Fruit fly (Drosophila melanogaster) whole organism, embryonic: ENCODE results near the gene ATPsynD.

Source experiments
- Antp ChIP-seq: fragments of 200-800 bp; sonication (Bioruptor generic); optimal IDR thresholded peaks from 3 replicates; lab custom pipeline; 2016; ENCODE audit warnings: missing biosample characterization, missing genetic modification characterization
- B-H1 ChIP-seq: fragments of 200-800 bp; sonication (Bioruptor generic); IDR thresholded peaks from 3 replicates; pipeline ENCODE4 v1.3.6; 2022; ENCODE audit warnings: missing biosample characterization, missing genetic modification characterization
- Bdp1 ChIP-seq: fragments of 200-800 bp; sonication (Bioruptor generic); optimal IDR thresholded peaks from 3 replicates; lab custom pipeline; 2016; ENCODE audit warnings: missing biosample characterization, missing genetic modification characterization
- CG10267 ChIP-seq: fragments of 200-800 bp; sonication (Bioruptor generic); optimal IDR thresholded peaks from 2 replicates; lab custom pipeline; 2018; ENCODE audit warnings: missing biosample characterization, mild to moderate bottlenecking, missing genetic modification characterization, moderate library complexity
- CG10543 ChIP-seq: fragments of 200-800 bp; sonication (Bioruptor generic); optimal IDR thresholded peaks from 3 replicates; lab custom pipeline; 2017; ENCODE audit warnings: missing biosample characterization, mild to moderate bottlenecking, missing genetic modification characterization, moderate library complexity
- CG11398 ChIP-seq: fragments of 200-800 bp; sonication (Bioruptor generic); optimal IDR thresholded peaks from 2 replicates; lab custom pipeline; 2016; ENCODE audit warnings: missing biosample characterization, missing genetic modification characterization
- CG11504 ChIP-seq: fragments of 200-800 bp; sonication (Bioruptor generic); optimal IDR thresholded peaks from 3 replicates; lab custom pipeline; 2019; ENCODE audit warnings: missing biosample characterization, mild to moderate bottlenecking, missing genetic modification characterization, moderate library complexity
- CG12299 ChIP-seq: fragments of 200-800 bp; sonication (Bioruptor generic); optimal IDR thresholded peaks from 2 replicates; lab custom pipeline; 2018; ENCODE audit warnings: missing biosample characterization, mild to moderate bottlenecking, missing genetic modification characterization
- CG1233 ChIP-seq: fragments of 200-800 bp; sonication (Bioruptor generic); optimal IDR thresholded peaks from 4 replicates; lab custom pipeline; 2018; ENCODE audit warnings: missing biosample characterization, mild to moderate bottlenecking, missing genetic modification characterization
- CG13624 ChIP-seq: fragments of 200-800 bp; sonication (Bioruptor generic); optimal IDR thresholded peaks from 2 replicates; lab custom pipeline; 2016; ENCODE audit warnings: missing biosample characterization, missing genetic modification characterization
- CG14050 ChIP-seq: fragments of 200-800 bp; sonication (Bioruptor generic); IDR thresholded peaks from 3 replicates; pipeline ENCODE4 v1.3.6; 2022; ENCODE audit warnings: missing biosample characterization, missing genetic modification characterization
- CG14441 ChIP-seq: fragments of 200-800 bp; sonication (Bioruptor generic); IDR thresholded peaks from 2 replicates; pipeline ENCODE4 v1.3.6; 2022; ENCODE audit warnings: missing biosample characterization, missing genetic modification characterization
- CG15696 ChIP-seq: fragments of 200-800 bp; sonication (Bioruptor generic); optimal IDR thresholded peaks from 2 replicates; lab custom pipeline; 2019; ENCODE audit warnings: missing biosample characterization, mild to moderate bottlenecking, missing genetic modification characterization, moderate library complexity
- CG18476 ChIP-seq: fragments of 200-800 bp; sonication (Bioruptor generic); optimal IDR thresholded peaks from 2 replicates; lab custom pipeline; 2016; ENCODE audit warnings: missing biosample characterization, mild to moderate bottlenecking, missing genetic modification characterization
- CG18599 ChIP-seq: fragments of 200-800 bp; sonication (Bioruptor generic); optimal IDR thresholded peaks from 3 replicates; lab custom pipeline; 2017; ENCODE audit warnings: missing biosample characterization, missing genetic modification characterization, mild to moderate bottlenecking, moderate library complexity, missing genetic modification reagents
- CG2129 ChIP-seq: fragments of 200-800 bp; sonication (Bioruptor generic); IDR thresholded peaks from 2 replicates; pipeline ENCODE4 v1.3.6; 2022; ENCODE audit warnings: missing biosample characterization, missing genetic modification characterization; ENCODE audit not compliant: partially characterized antibody
- CG2202 ChIP-seq: fragments of 200-800 bp; sonication (Bioruptor generic); optimal IDR thresholded peaks from 2 replicates; lab custom pipeline; 2018; ENCODE audit warnings: missing biosample characterization, mild to moderate bottlenecking, missing genetic modification characterization
- CG31388 ChIP-seq: fragments of 200-800 bp; sonication (Bioruptor generic); optimal IDR thresholded peaks from 2 replicates; lab custom pipeline; 2016; ENCODE audit warnings: missing biosample characterization, missing genetic modification characterization
- CG3726 ChIP-seq: fragments of 200-800 bp; sonication (Bioruptor generic); IDR thresholded peaks from 3 replicates; pipeline ENCODE4, ENCODE4 v1.3.6; 2022; ENCODE audit warnings: missing biosample characterization, missing genetic modification characterization
- CG3995 ChIP-seq: fragments of 200-800 bp; sonication (Bioruptor generic); optimal IDR thresholded peaks from 3 replicates; lab custom pipeline; 2016; ENCODE audit warnings: missing biosample characterization, missing genetic modification characterization
- CG4328 ChIP-seq: fragments of 200-800 bp; sonication (Bioruptor generic); optimal IDR thresholded peaks from 3 replicates; lab custom pipeline; 2017; ENCODE audit warnings: missing biosample characterization, missing genetic modification reagents, missing genetic modification characterization
- CG43689 ChIP-seq: fragments of 200-800 bp; sonication (Bioruptor generic); IDR thresholded peaks from 2 replicates; pipeline ENCODE4 v1.3.6; 2022; ENCODE audit warnings: missing biosample characterization, missing genetic modification characterization
- CG4404 ChIP-seq: fragments of 200-800 bp; sonication (Bioruptor generic); IDR thresholded peaks from 2 replicates; pipeline ENCODE4 v1.3.6; 2022; ENCODE audit warnings: missing biosample characterization, missing genetic modification characterization
- CG7987 ChIP-seq: fragments of 200-800 bp; sonication (Bioruptor generic); optimal IDR thresholded peaks from 2 replicates; lab custom pipeline; 2018; ENCODE audit warnings: missing biosample characterization, mild to moderate bottlenecking, missing genetic modification characterization, moderate library complexity
- CG8281 ChIP-seq: fragments of 200-800 bp; sonication (Bioruptor generic); optimal IDR thresholded peaks from 2 replicates; lab custom pipeline; 2018; ENCODE audit warnings: missing biosample characterization, mild to moderate bottlenecking, missing genetic modification characterization, moderate library complexity
- CG8944 ChIP-seq: fragments of 200-800 bp; sonication (Bioruptor generic); optimal IDR thresholded peaks from 3 replicates; lab custom pipeline; 2016; ENCODE audit warnings: missing biosample characterization, missing genetic modification characterization
- CG9817 ChIP-seq: fragments of 200-800 bp; sonication (Bioruptor generic); optimal IDR thresholded peaks from 2 replicates; lab custom pipeline; 2018; ENCODE audit warnings: missing biosample characterization, mild to moderate bottlenecking, missing genetic modification characterization, moderate library complexity
- CkIIα-i1 ChIP-seq: fragments of 200-800 bp; sonication (Bioruptor generic); IDR thresholded peaks from 2 replicates; pipeline ENCODE4 v1.3.6; 2022; ENCODE audit warnings: missing biosample characterization, missing genetic modification characterization
- CoRest ChIP-seq: fragments of 200-800 bp; sonication (Bioruptor generic); optimal IDR thresholded peaks from 3 replicates; lab custom pipeline; 2018; ENCODE audit warnings: missing biosample characterization, mild to moderate bottlenecking, missing genetic modification characterization, moderate library complexity
- Med ChIP-seq: fragments of 200-800 bp; sonication (Bioruptor generic); peaks from one replicate; lab custom pipeline; 2016; ENCODE audit warnings: missing biosample characterization, missing genetic modification characterization, mild to moderate bottlenecking, inconsistent platforms, moderate library complexity
- Neu2 ChIP-seq: fragments of 200-800 bp; sonication (Bioruptor generic); optimal IDR thresholded peaks from 3 replicates; lab custom pipeline; 2016; ENCODE audit warnings: missing biosample characterization, missing genetic modification characterization, borderline replicate concordance
- Rfx ChIP-seq: fragments of 200-800 bp; sonication (Bioruptor generic); IDR thresholded peaks from 2 replicates; pipeline ENCODE4 v1.3.6; 2022; ENCODE audit warnings: missing biosample characterization, missing genetic modification characterization
- Sox100B ChIP-seq: fragments of 200-800 bp; sonication (Bioruptor generic); optimal IDR thresholded peaks from 3 replicates; lab custom pipeline; 2018; ENCODE audit warnings: missing biosample characterization, mild to moderate bottlenecking, missing genetic modification characterization
- Sox102F ChIP-seq: fragments of 200-800 bp; sonication (Bioruptor generic); optimal IDR thresholded peaks from 2 replicates; lab custom pipeline; 2018; ENCODE audit warnings: missing biosample characterization, mild to moderate bottlenecking, missing genetic modification characterization, moderate library complexity
- Xrp1 ChIP-seq: fragments of 200-800 bp; sonication (Bioruptor generic); IDR thresholded peaks from 2 replicates; pipeline ENCODE4 v1.3.6; 2022; ENCODE audit warnings: missing biosample characterization, missing genetic modification characterization
- ato ChIP-seq: fragments of 200-800 bp; sonication (Bioruptor generic); IDR thresholded peaks from 2 replicates; pipeline ENCODE4 v1.3.6; 2022; ENCODE audit warnings: missing biosample characterization, missing genetic modification characterization; ENCODE audit not compliant: partially characterized antibody
- chinmo ChIP-seq: fragments of 200-800 bp; sonication (Bioruptor generic); IDR thresholded peaks from 4 replicates; pipeline ENCODE4 v1.3.6; 2022; ENCODE audit warnings: missing biosample characterization, missing genetic modification characterization; ENCODE audit not compliant: partially characterized antibody
- croc ChIP-seq: fragments of 200-800 bp; sonication (Bioruptor generic); conservative IDR thresholded peaks from 3 replicates; pipeline ENCODE4 v1.3.6; 2022; ENCODE audit warnings: missing biosample characterization, missing genetic modification characterization
- danr ChIP-seq: fragments of 200-800 bp; sonication (Bioruptor generic); IDR thresholded peaks from 2 replicates; pipeline ENCODE4 v1.3.6; 2022; ENCODE audit warnings: missing biosample characterization, missing genetic modification characterization
- en ChIP-seq: fragments of 200-800 bp; sonication (Bioruptor generic); optimal IDR thresholded peaks from 2 replicates; lab custom pipeline; 2016; ENCODE audit warnings: missing biosample characterization, missing genetic modification characterization
- fd3F ChIP-seq: fragments of 200-800 bp; sonication (Bioruptor generic); optimal IDR thresholded peaks from 2 replicates; lab custom pipeline; 2018; ENCODE audit warnings: missing biosample characterization, mild to moderate bottlenecking, missing genetic modification characterization, moderate library complexity
- inv ChIP-seq: fragments of 200-800 bp; sonication (Bioruptor generic); IDR thresholded peaks from 2 replicates; pipeline ENCODE4 v1.3.6; 2022; ENCODE audit warnings: missing biosample characterization, missing genetic modification characterization; ENCODE audit not compliant: partially characterized antibody
- kah ChIP-seq: fragments of 200-800 bp; sonication (Bioruptor generic); optimal IDR thresholded peaks from 2 replicates; lab custom pipeline; 2018; ENCODE audit warnings: missing biosample characterization, mild to moderate bottlenecking, missing genetic modification characterization
- kni ChIP-seq: fragments of 200-800 bp; sonication (Bioruptor generic); optimal IDR thresholded peaks from 3 replicates; lab custom pipeline; 2017; ENCODE audit warnings: mild to moderate bottlenecking, missing biosample characterization, missing genetic modification reagents, missing genetic modification characterization
- lab ChIP-seq: fragments of 200-800 bp; sonication (Bioruptor generic); optimal IDR thresholded peaks from 3 replicates; lab custom pipeline; 2017; ENCODE audit warnings: missing biosample characterization, missing genetic modification characterization, mild to moderate bottlenecking, moderate library complexity, missing genetic modification reagents
- mld ChIP-seq: fragments of 200-800 bp; sonication (Bioruptor generic); IDR thresholded peaks from 3 replicates; pipeline ENCODE4 v1.3.6; 2022; ENCODE audit warnings: missing biosample characterization, missing genetic modification characterization; ENCODE audit not compliant: partially characterized antibody
- otp ChIP-seq: fragments of 200-800 bp; sonication (Bioruptor generic); IDR thresholded peaks from 3 replicates; pipeline ENCODE4, ENCODE4 v1.3.6; 2022; ENCODE audit warnings: missing biosample characterization, missing genetic modification characterization
- pho ChIP-seq: fragments of 200-800 bp; sonication (Bioruptor generic); optimal IDR thresholded peaks from 2 replicates; lab custom pipeline; 2016; ENCODE audit warnings: missing biosample characterization, missing genetic modification characterization
- sd ChIP-seq: fragments of 200-800 bp; sonication (Bioruptor generic); optimal IDR thresholded peaks from 3 replicates; lab custom pipeline; 2018; ENCODE audit warnings: missing biosample characterization, mild to moderate bottlenecking, missing genetic modification characterization, moderate library complexity
- sima ChIP-seq: fragments of 200-800 bp; sonication (Bioruptor generic); optimal IDR thresholded peaks from 2 replicates; lab custom pipeline; 2016; ENCODE audit warnings: missing biosample characterization, missing genetic modification characterization
- usp ChIP-seq: fragments of >200 bp; optimal IDR thresholded peaks from 2 replicates; lab custom pipeline; 2017; ENCODE audit warnings: missing biosample characterization, missing genetic modification characterization

The ATPsynD gene

dm6 chr3R:19060173-19060572, 34.6 kb upstream of the ATPsynD start (continued):
- no peak for TF ChIP-seq CG18476 (GFP tag; lab: Kevin White, UChicago)
- TF ChIP-seq kah (GFP tag; lab: Kevin White, UChicago): no peak
- TF ChIP-seq CG10267 (tag; lab: Kevin White, UChicago): no peak
- no peak for TF ChIP-seq usp (GFP tag; lab: Kevin White, UChicago)
- no peak for TF ChIP-seq CG9817 (tag; lab: Kevin White, UChicago)
- TF ChIP-seq CG4328: no peak
- TF ChIP-seq CG31388 (GFP tag; lab: Kevin White, UChicago): no peak
- no peak for TF ChIP-seq CG8944 (GFP tag; lab: Kevin White, UChicago)
- TF ChIP-seq CG12299 (tag; lab: Kevin White, UChicago): no peak
- no peak for TF ChIP-seq Bdp1 (GFP tag; lab: Kevin White, UChicago)
- TF ChIP-seq CG3995 (GFP tag; lab: Kevin White, UChicago): no peak
- TF ChIP-seq CG3726 (GFP tag; lab: Robert Waterston, UW): no peak
- TF ChIP-seq mld (GFP tag; lab: Robert Waterston, UW): no peak
- peak; percentile 30 for TF ChIP-seq sd (tag; lab: Kevin White, UChicago)
- no peak for TF ChIP-seq Sox102F
- no peak for TF ChIP-seq CG4404 (GFP tag; lab: Robert Waterston, UW)
- TF ChIP-seq Antp (GFP tag; lab: Kevin White, UChicago): no peak
- TF ChIP-seq otp (GFP tag; lab: Robert Waterston, UW): peak; percentile 59; the same call in 1 of the 3 replicates
- peak; percentile 15; the same call in 1 of the 2 replicates for TF ChIP-seq Xrp1 (GFP tag; lab: Robert Waterston, UW)
- TF ChIP-seq Med: peak; percentile 20
- no peak for TF ChIP-seq CoRest (tag; lab: Kevin White, UChicago)
- no peak for TF ChIP-seq CG13624 (GFP tag; lab: Kevin White, UChicago)
- TF ChIP-seq CG14050 (GFP tag; lab: Robert Waterston, UW): no peak
- no peak for TF ChIP-seq CG43689 (GFP tag; lab: Robert Waterston, UW)
- peak; percentile 8 for TF ChIP-seq CG1233 (GFP tag; lab: Kevin White, UChicago)
- TF ChIP-seq CG11398 (GFP tag; lab: Kevin White, UChicago): no peak
- TF ChIP-seq lab (GFP tag; lab: Kevin White, UChicago): peak; percentile 17
- TF ChIP-seq CG8281 (tag; lab: Kevin White, UChicago): no peak
- no peak for TF ChIP-seq CG18599
- TF ChIP-seq CG2202 (tag; lab: Kevin White, UChicago): no peak
- TF ChIP-seq CG14441 (GFP tag; lab: Robert Waterston, UW): no peak
- no peak for TF ChIP-seq danr
- no peak for TF ChIP-seq fd3F (GFP tag; lab: Kevin White, UChicago)
- TF ChIP-seq CG15696 (tag; lab: Kevin White, UChicago): no peak
- no peak for TF ChIP-seq pho
- no peak for TF ChIP-seq croc (GFP tag; lab: Robert Waterston, UW)
- TF ChIP-seq B-H1: no peak
- TF ChIP-seq CG10543 (GFP tag; lab: Kevin White, UChicago): no peak
- no peak for TF ChIP-seq CG2129 (GFP tag; lab: Robert Waterston, UW)
- TF ChIP-seq en (GFP tag; lab: Kevin White, UChicago): no peak
- no peak for TF ChIP-seq Neu2 (GFP tag; lab: Kevin White, UChicago)
- no peak for TF ChIP-seq sima (GFP tag; lab: Kevin White, UChicago)
- TF ChIP-seq CG7987 (GFP tag; lab: Kevin White, UChicago): peak; percentile 17
- no peak for TF ChIP-seq kni
- no peak for TF ChIP-seq inv (GFP tag; lab: Robert Waterston, UW)
- TF ChIP-seq chinmo (GFP tag; lab: Robert Waterston, UW): 0 out of 4 replicates have a peak, but pooled peaks have one; percentile 15
- no peak for TF ChIP-seq CG11504 (tag; lab: Kevin White, UChicago)
- TF ChIP-seq CkIIα-i1: no peak
- no peak for TF ChIP-seq Sox100B (GFP tag; lab: Kevin White, UChicago)
- TF ChIP-seq ato (GFP tag; lab: Robert Waterston, UW): no peak
- TF ChIP-seq Rfx: no peak
